Worm (Caenorhabditis elegans) whole organism, L1 larva: Measurements from ENCODE around the gene Y49E10.10.

Experiments used
- C04F5.9 ChIP-seq: sonication (generic microtip); optimal IDR thresholded peaks from 2 replicates; lab custom pipeline; 2016; ENCODE audit warnings: missing genetic modification characterization, missing compliant biosample characterization
- C16A3.4 ChIP-seq: fragments of 150-350 bp; optimal IDR thresholded peaks from 2 replicates; lab custom pipeline; 2014; ENCODE audit warnings: missing biosample characterization, missing genetic modification characterization
- aha-1 ChIP-seq: fragments of 150-350 bp; optimal IDR thresholded peaks from 2 replicates; lab custom pipeline; 2014; ENCODE audit warnings: missing biosample characterization, missing genetic modification characterization
- alr-1 ChIP-seq: fragments of 200-800 bp; sonication (Bioruptor generic); optimal IDR thresholded peaks from 2 replicates; lab custom pipeline; 2018; ENCODE audit warnings: borderline replicate concordance, mild to moderate bottlenecking, missing genetic modification characterization, missing compliant biosample characterization
- aly-2 ChIP-seq: fragments of 150-350 bp; optimal IDR thresholded peaks from 2 replicates; lab custom pipeline; 2014; ENCODE audit warnings: missing biosample characterization, missing genetic modification characterization
- blmp-1 ChIP-seq: fragments of 150-350 bp; optimal IDR thresholded peaks from 2 replicates; lab custom pipeline; 2014; ENCODE audit warnings: missing biosample characterization, missing genetic modification characterization
- ceh-8 ChIP-seq: fragments of 200-800 bp; sonication (Bioruptor generic); optimal IDR thresholded peaks from 2 replicates; lab custom pipeline; 2018; ENCODE audit warnings: mild to moderate bottlenecking, missing genetic modification characterization, moderate library complexity, missing compliant biosample characterization
- ceh-82 ChIP-seq, 3 experiments: fragments of 150-350 bp in 1 of 3; sonication (generic microtip) in 2 of 3; optimal IDR thresholded peaks; 2 replicates each; lab custom pipeline; 2014 to 2017; ENCODE audit warnings: missing biosample characterization in 3 of 3, missing genetic modification characterization in 3 of 3
- ceh-90 ChIP-seq: sonication (generic microtip); optimal IDR thresholded peaks from 2 replicates; lab custom pipeline; 2016; ENCODE audit warnings: missing genetic modification characterization, missing compliant biosample characterization
- dpl-1 ChIP-seq, 3 experiments: fragments of 150-350 bp in 2 of 3; sonication (generic microtip) in 1 of 3; optimal IDR thresholded peaks; 2 replicates each; lab custom pipeline; 2014 to 2017; ENCODE audit warnings: missing biosample characterization in 3 of 3, missing genetic modification characterization in 3 of 3, missing genetic modification reagents in 3 of 3
- dsc-1 ChIP-seq: sonication (generic microtip); optimal IDR thresholded peaks from 2 replicates; lab custom pipeline; 2016; ENCODE audit warnings: mild to moderate bottlenecking, missing genetic modification characterization, missing compliant biosample characterization
- efl-1 ChIP-seq, 4 experiments: fragments of 150-350 bp; optimal IDR thresholded peaks in 3 of 4; peaks in 1 of 4; 1 replicate in 1 of 4; 2 replicates in 3 of 4; lab custom pipeline; 2014; ENCODE audit warnings: missing biosample characterization in 2 of 4, missing genetic modification characterization in 2 of 4, missing genetic modification reagents in 2 of 4
- elt-2 ChIP-seq: sonication (generic microtip); optimal IDR thresholded peaks from 2 replicates; lab custom pipeline; 2016; ENCODE audit warnings: missing genetic modification characterization, mild to moderate bottlenecking, inconsistent platforms, missing compliant biosample characterization, missing genetic modification reagents
- ets-5 ChIP-seq: fragments of 200-800 bp; sonication (Bioruptor generic); IDR thresholded peaks from 2 replicates; pipeline ENCODE4 v1.3.6; 2022; ENCODE audit warnings: missing genetic modification characterization, missing compliant biosample characterization
- fkh-8 ChIP-seq: sonication (generic microtip); optimal IDR thresholded peaks from 2 replicates; lab custom pipeline; 2016; ENCODE audit warnings: mild to moderate bottlenecking, missing genetic modification characterization, missing compliant biosample characterization
- grh-1 ChIP-seq: fragments of 200-800 bp; sonication (Bioruptor generic); IDR thresholded peaks from 2 replicates; pipeline ENCODE4 v1.3.6; 2022; ENCODE audit warnings: missing genetic modification reagents, missing genetic modification characterization, missing compliant biosample characterization
- irx-1 ChIP-seq: sonication (generic microtip); optimal IDR thresholded peaks from 2 replicates; lab custom pipeline; 2016; ENCODE audit warnings: missing genetic modification characterization, missing compliant biosample characterization
- isw-1 ChIP-seq: fragments of 200-800 bp; sonication (Bioruptor generic); IDR thresholded peaks from 2 replicates; pipeline ENCODE4 v1.3.6; 2022; ENCODE audit warnings: missing genetic modification characterization, missing compliant biosample characterization
- lin-13 ChIP-seq: fragments of 150-350 bp; optimal IDR thresholded peaks from 2 replicates; lab custom pipeline; 2014; ENCODE audit warnings: missing biosample characterization, missing genetic modification reagents, missing genetic modification characterization
- lin-15B ChIP-seq: fragments of 150-350 bp; sonication (generic microtip); optimal IDR thresholded peaks from 3 replicates; lab custom pipeline; 2014; ENCODE audit warnings: missing biosample characterization, missing genetic modification characterization
- lin-35 ChIP-seq, 2 experiments: fragments of 150-350 bp; optimal IDR thresholded peaks; 2 replicates each; lab custom pipeline; 2014; ENCODE audit warnings: missing biosample characterization in 2 of 2, missing genetic modification characterization in 2 of 2, missing genetic modification reagents in 2 of 2
- lsy-2 ChIP-seq, 2 experiments: fragments of 150-350 bp; optimal IDR thresholded peaks; 2 replicates each; lab custom pipeline; 2014; ENCODE audit warnings: missing biosample characterization in 2 of 2, missing genetic modification characterization in 2 of 2
- mab-9 ChIP-seq: fragments of 200-800 bp; sonication (Bioruptor generic); IDR thresholded peaks from 2 replicates; pipeline ENCODE4 v1.3.6; 2022; ENCODE audit warnings: missing genetic modification reagents, missing genetic modification characterization, missing compliant biosample characterization
- mdl-1 ChIP-seq, 2 experiments: fragments of 150-350 bp; optimal IDR thresholded peaks; 2 replicates each; lab custom pipeline; 2014 to 2017; ENCODE audit warnings: missing biosample characterization in 2 of 2, missing genetic modification characterization in 2 of 2, inconsistent platforms in 1 of 2
- mef-2 ChIP-seq: fragments of 150-350 bp; optimal IDR thresholded peaks from 2 replicates; lab custom pipeline; 2014; ENCODE audit warnings: missing biosample characterization, missing genetic modification characterization
- mep-1 ChIP-seq: fragments of 150-350 bp; optimal IDR thresholded peaks from 2 replicates; lab custom pipeline; 2014; ENCODE audit warnings: missing biosample characterization, missing genetic modification characterization
- nhr-19 ChIP-seq: fragments of 200-800 bp; sonication (Bioruptor generic); conservative IDR thresholded peaks from 2 replicates; pipeline ENCODE4 v1.3.6; 2022; ENCODE audit warnings: missing genetic modification characterization, missing compliant biosample characterization
- nhr-237 ChIP-seq: fragments of 150-350 bp; optimal IDR thresholded peaks from 2 replicates; lab custom pipeline; 2014; ENCODE audit warnings: missing biosample characterization, missing genetic modification characterization
- nhr-47 ChIP-seq: sonication (generic microtip); optimal IDR thresholded peaks from 2 replicates; lab custom pipeline; 2016; ENCODE audit warnings: mild to moderate bottlenecking, missing genetic modification characterization, moderate library complexity, missing compliant biosample characterization
- nhr-76 ChIP-seq: sonication (generic microtip); optimal IDR thresholded peaks from 2 replicates; lab custom pipeline; 2017; ENCODE audit warnings: missing biosample characterization, missing genetic modification characterization
- nhr-77 ChIP-seq: fragments of 150-350 bp; optimal IDR thresholded peaks from 2 replicates; lab custom pipeline; 2014; ENCODE audit warnings: missing biosample characterization, missing genetic modification characterization
- nhr-84 ChIP-seq: sonication (generic microtip); optimal IDR thresholded peaks from 2 replicates; lab custom pipeline; 2017; ENCODE audit warnings: missing biosample characterization, missing genetic modification characterization
- nhr-85 ChIP-seq: sonication (generic microtip); peaks from one replicate; lab custom pipeline; 2016; ENCODE audit warnings: missing genetic modification characterization, inconsistent platforms, missing compliant biosample characterization
- nhr-90 ChIP-seq: sonication (generic microtip); optimal IDR thresholded peaks from 2 replicates; lab custom pipeline; 2016; ENCODE audit warnings: mild to moderate bottlenecking, missing genetic modification characterization, missing compliant biosample characterization; ENCODE audit not compliant: poor library complexity
- pqm-1 ChIP-seq: sonication (generic microtip); optimal IDR thresholded peaks from 3 replicates; lab custom pipeline; 2017; ENCODE audit warnings: missing biosample characterization, missing genetic modification characterization
- rnt-1 ChIP-seq: sonication (generic microtip); optimal IDR thresholded peaks from 2 replicates; lab custom pipeline; 2016; ENCODE audit warnings: mild to moderate bottlenecking, missing genetic modification characterization, moderate library complexity, missing compliant biosample characterization
- snu-23 ChIP-seq: sonication (generic microtip); optimal IDR thresholded peaks from 2 replicates; lab custom pipeline; 2016; ENCODE audit warnings: missing genetic modification characterization, missing compliant biosample characterization
- sox-4 ChIP-seq: sonication (generic microtip); optimal IDR thresholded peaks from 2 replicates; lab custom pipeline; 2016; ENCODE audit warnings: missing genetic modification characterization, missing compliant biosample characterization
- tbx-2 ChIP-seq: sonication (generic microtip); optimal IDR thresholded peaks from 2 replicates; lab custom pipeline; 2016; ENCODE audit warnings: missing genetic modification characterization, missing compliant biosample characterization
- unc-130 ChIP-seq: fragments of 150-350 bp; optimal IDR thresholded peaks from 2 replicates; lab custom pipeline; 2017; ENCODE audit warnings: missing biosample characterization, missing genetic modification characterization, inconsistent platforms
- unc-98 ChIP-seq: fragments of 200-800 bp; sonication (Bioruptor generic); IDR thresholded peaks from 2 replicates; pipeline ENCODE4 v1.3.6; 2022; ENCODE audit warnings: missing genetic modification characterization, missing compliant biosample characterization
- vab-15 ChIP-seq: sonication (generic microtip); optimal IDR thresholded peaks from 2 replicates; lab custom pipeline; 2017; ENCODE audit warnings: missing genotype, mild to moderate bottlenecking, missing genetic modification characterization, missing compliant biosample characterization

Y49E10.10 gene

ce11 chrIII:12372080-12373065 is 22.9 kb upstream of the Y49E10.10 start:
- no peak for TF ChIP-seq efl-1 (optimal IDR thresholded peaks at IDR 0.05; lab: Kevin White, UChicago)
- TF ChIP-seq efl-1 (GFP tag; optimal IDR thresholded peaks at IDR 0.05 in 1 of 2; lab: Kevin White, UChicago), result peak in 1 of 2 experiments; percentile 21
- no peak for TF ChIP-seq nhr-77 (tag; lab: Kevin White, UChicago)
- TF ChIP-seq aha-1, result no peak

DNA sequence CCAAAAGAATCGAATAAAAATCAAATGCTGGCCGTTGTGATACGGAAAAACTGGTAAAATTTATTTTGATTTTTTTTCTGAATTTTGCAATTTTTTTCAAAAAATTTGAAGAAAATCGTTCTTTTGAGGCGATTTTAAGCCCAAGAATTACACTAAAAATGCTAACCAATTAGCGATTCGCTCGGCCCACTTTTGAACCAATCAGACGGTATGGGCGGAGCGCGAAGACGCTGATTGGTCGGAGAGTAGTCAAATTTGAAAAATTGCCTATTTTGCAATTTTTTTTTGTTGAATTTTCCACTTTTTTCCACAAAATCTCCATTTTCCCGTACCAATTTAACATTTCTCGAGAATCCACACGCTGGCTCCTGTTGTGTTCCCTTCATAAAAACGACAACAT is 22.0 kb upstream of the Y49E10.10 start:
- no peak for TF ChIP-seq isw-1 (GFP tag; lab: Robert Waterston, UW)
- TF ChIP-seq grh-1 (GFP tag; lab: Robert Waterston, UW), result no peak
- no peak for TF ChIP-seq mdl-1 (tag; optimal IDR thresholded peaks at IDR 0.05; lab: Kevin White, UChicago)
- TF ChIP-seq irx-1, result no peak
- TF ChIP-seq nhr-77 (tag; lab: Kevin White, UChicago), result no peak
- TF ChIP-seq ets-5, result no peak
- TF ChIP-seq mab-9 (GFP tag; lab: Robert Waterston, UW), result no peak
- TF ChIP-seq elt-2 (tag; lab: Kevin White, UChicago), result no peak
- no peak for TF ChIP-seq mef-2 (tag; lab: Kevin White, UChicago)
- no peak for TF ChIP-seq unc-98 (GFP tag; lab: Robert Waterston, UW)
- TF ChIP-seq tbx-2, result no peak
- no peak for TF ChIP-seq pqm-1 (tag; lab: Kevin White, UChicago)
- TF ChIP-seq, all 84 proteins: peak for 0

- TF ChIP-seq ceh-90 (tag; lab: Kevin White, UChicago), result no peak
Observed at ce11 chrIII:12373807-12374266, 21.4 kb upstream of the Y49E10.10 start, which contains the start of gene glrx-5. glrx-5 (minus strand) TSS chrIII:12373857.

ce11 chrIII:12375614-12376013 is 19.7 kb upstream of the Y49E10.10 start:
- TF ChIP-seq C16A3.4 (tag; lab: Kevin White, UChicago) (no peak), dpl-1 (GFP tag; optimal IDR thresholded peaks at IDR 0.05; lab: Kevin White, UChicago) (no peak), nhr-237 (tag; lab: Kevin White, UChicago) (no peak), alr-1 (tag; lab: Kevin White, UChicago) (no peak), vab-15 (no peak), nhr-19 (GFP tag; lab: Robert Waterston, UW) (no peak)

- peak; percentile 21 for TF ChIP-seq lin-13 (GFP tag; lab: Kevin White, UChicago)
- TF ChIP-seq lin-35 (GFP tag; optimal IDR thresholded peaks at IDR 0.05; lab: Kevin White, UChicago), result peak; percentile 93 to 96
- TF ChIP-seq nhr-90 (tag; lab: Kevin White, UChicago), result peak; percentile 8
- no peak for TF ChIP-seq unc-130
- TF ChIP-seq nhr-84 (tag; lab: Kevin White, UChicago), result no peak
- TF ChIP-seq mdl-1 (tag; optimal IDR thresholded peaks at IDR 0.05; lab: Kevin White, UChicago), result no peak
- TF ChIP-seq ceh-82 (tag; optimal IDR thresholded peaks at IDR 0.05; lab: Kevin White, UChicago), result peak in 1 of 3 experiments; percentile 49
- no peak for TF ChIP-seq nhr-85 (tag; lab: Kevin White, UChicago)
- TF ChIP-seq blmp-1 (tag; lab: Kevin White, UChicago), result peak; percentile 25
- TF ChIP-seq dpl-1 (GFP tag; optimal IDR thresholded peaks at IDR 0.05; lab: Kevin White, UChicago), result peak; percentile 88 to 94 (median 91)
- no peak for TF ChIP-seq sox-4 (tag; lab: Kevin White, UChicago)
- TF ChIP-seq snu-23 (GFP tag; lab: Kevin White, UChicago), result peak; percentile 48
- TF ChIP-seq dsc-1 (tag; lab: Kevin White, UChicago), result peak; percentile 15
- TF ChIP-seq lsy-2 (tag; optimal IDR thresholded peaks at IDR 0.05; lab: Kevin White, UChicago), result peak; percentile 58 to 78
- peak; percentile 43 for TF ChIP-seq mep-1 (tag; lab: Kevin White, UChicago)
- no peak for TF ChIP-seq nhr-76 (tag; lab: Kevin White, UChicago)
- TF ChIP-seq efl-1 (optimal IDR thresholded peaks at IDR 0.05; lab: Kevin White, UChicago), result peak; percentile 81 to 93
- TF ChIP-seq efl-1 (GFP tag; optimal IDR thresholded peaks at IDR 0.05 in 1 of 2; lab: Kevin White, UChicago), result peak; percentile 92 to 99
- peak; percentile 43 for TF ChIP-seq C16A3.4 (tag; lab: Kevin White, UChicago)
- TF ChIP-seq lin-15B, result peak; percentile 42
- TF ChIP-seq nhr-47 (tag; lab: Kevin White, UChicago), result peak; percentile 49
- no peak for TF ChIP-seq fkh-8 (tag; lab: Kevin White, UChicago)
- no peak for TF ChIP-seq aly-2
- no peak for TF ChIP-seq C04F5.9 (tag; lab: Kevin White, UChicago)
- TF ChIP-seq rnt-1, result peak; percentile 57
- TF ChIP-seq ceh-8 (GFP tag; lab: Kevin White, UChicago), result no peak
- peak; percentile 46 for TF ChIP-seq tbx-2
Observed at ce11 chrIII:12377198-12377662, 18.0 kb upstream of the Y49E10.10 start, which contains the start of gene pph-4.2. pph-4.2 (minus strand) TSS chrIII:12377248.
